Fruit fly (Drosophila melanogaster): ENCODE data around the gene Cpr64Ac.

Cpr64Ac gene

DNA sequence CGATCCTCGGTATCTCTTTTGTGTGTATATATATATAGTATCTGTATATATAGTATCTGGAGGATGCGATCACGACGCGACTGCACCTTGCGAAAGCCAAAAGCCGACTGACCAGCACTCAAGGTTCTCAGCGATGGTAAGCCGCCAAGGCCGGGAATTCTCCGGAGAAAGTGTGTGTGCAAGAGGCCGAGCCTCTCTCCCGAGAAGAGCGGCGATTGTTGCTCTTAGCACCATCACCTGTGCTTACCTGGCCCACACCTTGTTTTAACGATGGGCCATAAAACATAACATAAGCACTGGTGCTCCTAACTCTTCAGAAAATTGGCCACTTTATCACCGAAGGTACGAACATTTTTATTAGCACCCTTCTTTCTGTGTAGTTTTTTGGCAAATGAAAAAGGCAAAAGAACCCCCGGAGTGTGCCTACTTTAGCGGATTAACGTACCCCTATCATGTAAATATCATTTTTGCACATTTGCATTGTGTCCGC lies 45.3 kb downstream of the Cpr64Ac start, which contains the start of gene mas:
Gene mas (minus strand): TSS at position 112 of the 490 bp plus-strand sequence.
- TF ChIP-seq vvl (GFP tag; IDR thresholded peaks at IDR 0.05) (no peak), CG15479 (GFP tag; optimal IDR thresholded peaks at IDR 0.05) (peak; percentile 57), C15 (GFP tag; IDR thresholded peaks at IDR 0.05) (no peak), btn (GFP tag; optimal IDR thresholded peaks at IDR 0.05) (no peak), Blimp-1 (GFP tag; optimal IDR thresholded peaks at IDR 0.05) (peak; percentile 32), Deaf1 (tag; optimal IDR thresholded peaks at IDR 0.05) (no peak), tin (GFP tag; optimal IDR thresholded peaks at IDR 0.05) (no peak), ci (GFP tag; IDR thresholded peaks at IDR 0.05) (0 out of 3 replicates have a peak, but pooled peaks have one; percentile 16), ken (GFP tag; IDR thresholded peaks at IDR 0.05) (0 out of 3 replicates have a peak, but pooled peaks have one; percentile 35), Aef1 (GFP tag; IDR thresholded peaks at IDR 0.05) (no peak), CG17359 (tag; optimal IDR thresholded peaks at IDR 0.05) (no peak), gcm (GFP tag; optimal IDR thresholded peaks at IDR 0.05) (no peak), CG17568 (GFP tag; optimal IDR thresholded peaks at IDR 0.05) (no peak), CG7745 (tag; optimal IDR thresholded peaks at IDR 0.05) (no peak), CG32772 (GFP tag; IDR thresholded peaks at IDR 0.05) (no peak), Trl (optimal IDR thresholded peaks at IDR 0.05) (peak in 1 of 2 experiments; percentile 41), Trl (GFP tag; optimal IDR thresholded peaks at IDR 0.05) (no peak), CG10267 (tag; optimal IDR thresholded peaks at IDR 0.05) (no peak), Med (GFP tag) (peak; percentile 43), CG1529 (GFP tag; optimal IDR thresholded peaks at IDR 0.05) (no peak), tll (GFP tag; optimal IDR thresholded peaks at IDR 0.05) (peak in 1 of 2 experiments; percentile 40), CG16779 (GFP tag; IDR thresholded peaks at IDR 0.05) (no peak), CG2875 (GFP tag; optimal IDR thresholded peaks at IDR 0.05) (no peak), cad (GFP tag; optimal IDR thresholded peaks at IDR 0.05) (peak; percentile 93)

Data from whole organism, embryonic.